Fruit fly (Drosophila melanogaster) whole organism, adult: ENCODE results near the gene NimB2.
A peak's percentile ranks its signal among the peaks of the same experiment; 100 is the strongest.

Source experiments
- CG33017 ChIP-seq: fragments of 200-800 bp; sonication (Bioruptor generic); optimal IDR thresholded peaks from 2 replicates; lab custom pipeline; 2018; ENCODE audit warnings: missing biosample characterization, mild to moderate bottlenecking, missing genetic modification characterization, moderate library complexity
- CG7101 ChIP-seq: fragments of 200-800 bp; sonication (Bioruptor generic); optimal IDR thresholded peaks from 2 replicates; lab custom pipeline; 2018; ENCODE audit warnings: missing biosample characterization, mild to moderate bottlenecking, missing genetic modification characterization, moderate library complexity
- ovo ChIP-seq: fragments of 200-800 bp; sonication (Bioruptor generic); optimal IDR thresholded peaks from 2 replicates; lab custom pipeline; 2016; ENCODE audit warnings: missing biosample characterization, missing genetic modification characterization
- pad ChIP-seq: fragments of 200-800 bp; sonication (Bioruptor generic); optimal IDR thresholded peaks from 3 replicates; lab custom pipeline; 2017; ENCODE audit warnings: missing biosample characterization, missing genetic modification characterization, mild to moderate bottlenecking, moderate library complexity, missing genetic modification reagents

- TF ChIP-seq ovo (GFP tag; lab: Kevin White, UChicago) (no peak), CG7101 (no peak), pad (GFP tag; lab: Kevin White, UChicago) (peak; percentile 15), CG33017 (tag; lab: Kevin White, UChicago) (no peak)
These were observed 46.7 kb upstream of the NimB2 start for dm6 chr2L:14013478-14013877.
